Worm (Caenorhabditis elegans) whole organism, L1 larva: ENCODE data around the gene E01G4.3.

ENCODE experiments used
- C04F5.9 ChIP-seq: sonication (generic microtip); optimal IDR thresholded peaks from 2 replicates; lab custom pipeline; 2016; ENCODE audit warnings: missing genetic modification characterization, missing compliant biosample characterization
- C16A3.4 ChIP-seq: fragments of 150-350 bp; optimal IDR thresholded peaks from 2 replicates; lab custom pipeline; 2014; ENCODE audit warnings: missing biosample characterization, missing genetic modification characterization
- F16B12.6 ChIP-seq: fragments of 150-350 bp; optimal IDR thresholded peaks from 2 replicates; lab custom pipeline; 2014; ENCODE audit warnings: missing biosample characterization, missing genetic modification characterization
- Y116A8C.19 ChIP-seq: sonication (generic microtip); optimal IDR thresholded peaks from 2 replicates; lab custom pipeline; 2016; ENCODE audit warnings: missing compliant biosample characterization, missing genetic modification characterization, borderline replicate concordance
- alr-1 ChIP-seq: fragments of 200-800 bp; sonication (Bioruptor generic); optimal IDR thresholded peaks from 2 replicates; lab custom pipeline; 2018; ENCODE audit warnings: borderline replicate concordance, mild to moderate bottlenecking, missing genetic modification characterization, missing compliant biosample characterization
- ama-1 ChIP-seq: fragments of 150-350 bp; optimal IDR thresholded peaks from 2 replicates; lab custom pipeline; 2014
- blmp-1 ChIP-seq: fragments of 150-350 bp; optimal IDR thresholded peaks from 2 replicates; lab custom pipeline; 2014; ENCODE audit warnings: missing biosample characterization, missing genetic modification characterization
- ceh-63 ChIP-seq: fragments of 200-800 bp; sonication (Bioruptor generic); optimal IDR thresholded peaks from 2 replicates; lab custom pipeline; 2018; ENCODE audit warnings: mild to moderate bottlenecking, missing genetic modification characterization, missing compliant biosample characterization
- ceh-8 ChIP-seq: fragments of 200-800 bp; sonication (Bioruptor generic); optimal IDR thresholded peaks from 2 replicates; lab custom pipeline; 2018; ENCODE audit warnings: mild to moderate bottlenecking, missing genetic modification characterization, moderate library complexity, missing compliant biosample characterization
- ceh-82 ChIP-seq, 3 experiments: fragments of 150-350 bp in 1 of 3; sonication (generic microtip) in 2 of 3; optimal IDR thresholded peaks; 2 replicates each; lab custom pipeline; 2014 to 2017; ENCODE audit warnings: missing biosample characterization in 3 of 3, missing genetic modification characterization in 3 of 3
- ceh-90 ChIP-seq: sonication (generic microtip); optimal IDR thresholded peaks from 2 replicates; lab custom pipeline; 2016; ENCODE audit warnings: missing genetic modification characterization, missing compliant biosample characterization
- ces-1 ChIP-seq: fragments of 150-350 bp; optimal IDR thresholded peaks from 2 replicates; lab custom pipeline; 2014; ENCODE audit warnings: missing biosample characterization, missing genetic modification reagents, missing genetic modification characterization
- dsc-1 ChIP-seq: sonication (generic microtip); optimal IDR thresholded peaks from 2 replicates; lab custom pipeline; 2016; ENCODE audit warnings: mild to moderate bottlenecking, missing genetic modification characterization, missing compliant biosample characterization
- efl-1 ChIP-seq, 4 experiments: fragments of 150-350 bp; optimal IDR thresholded peaks in 3 of 4; peaks in 1 of 4; 1 replicate in 1 of 4; 2 replicates in 3 of 4; lab custom pipeline; 2014; ENCODE audit warnings: missing biosample characterization in 2 of 4, missing genetic modification characterization in 2 of 4, missing genetic modification reagents in 2 of 4
- egl-13 ChIP-seq: sonication (generic microtip); optimal IDR thresholded peaks from 2 replicates; lab custom pipeline; 2016; ENCODE audit warnings: missing genotype, missing genetic modification reagents, missing genetic modification characterization, missing compliant biosample characterization
- egl-27 ChIP-seq, 2 experiments: fragments of 150-350 bp in 1 of 2; sonication (generic microtip); optimal IDR thresholded peaks; 3 replicates each; lab custom pipeline; 2017 to 2018; ENCODE audit warnings: missing biosample characterization in 2 of 2, missing genetic modification characterization in 2 of 2, missing genetic modification reagents in 2 of 2
- fkh-4 ChIP-seq: sonication (generic microtip); optimal IDR thresholded peaks from 2 replicates; lab custom pipeline; 2016; ENCODE audit warnings: missing compliant biosample characterization, missing genetic modification characterization, borderline replicate concordance
- fkh-8 ChIP-seq: sonication (generic microtip); optimal IDR thresholded peaks from 2 replicates; lab custom pipeline; 2016; ENCODE audit warnings: mild to moderate bottlenecking, missing genetic modification characterization, missing compliant biosample characterization
- fos-1 ChIP-seq: fragments of 150-350 bp; optimal IDR thresholded peaks from 2 replicates; lab custom pipeline; 2014; ENCODE audit warnings: missing biosample characterization, missing genetic modification characterization
- grh-1 ChIP-seq: fragments of 200-800 bp; sonication (Bioruptor generic); IDR thresholded peaks from 2 replicates; pipeline ENCODE4 v1.3.6; 2022; ENCODE audit warnings: missing genetic modification reagents, missing genetic modification characterization, missing compliant biosample characterization
- hlh-17 ChIP-seq: fragments of 200-800 bp; sonication (Bioruptor generic); optimal IDR thresholded peaks from 2 replicates; lab custom pipeline; 2018; ENCODE audit warnings: missing genetic modification characterization, mild to moderate bottlenecking, missing compliant biosample characterization, moderate library complexity, borderline replicate concordance
- hpl-2 ChIP-seq: fragments of 150-350 bp; optimal IDR thresholded peaks from 2 replicates; lab custom pipeline; 2014; ENCODE audit warnings: missing biosample characterization, missing genetic modification reagents, missing genetic modification characterization
- isw-1 ChIP-seq: fragments of 200-800 bp; sonication (Bioruptor generic); IDR thresholded peaks from 2 replicates; pipeline ENCODE4 v1.3.6; 2022; ENCODE audit warnings: missing genetic modification characterization, missing compliant biosample characterization
- lin-13 ChIP-seq: fragments of 150-350 bp; optimal IDR thresholded peaks from 2 replicates; lab custom pipeline; 2014; ENCODE audit warnings: missing biosample characterization, missing genetic modification reagents, missing genetic modification characterization
- lin-14 ChIP-seq: fragments of 200-800 bp; sonication (Bioruptor generic); optimal IDR thresholded peaks from 2 replicates; lab custom pipeline; 2018; ENCODE audit warnings: mild to moderate bottlenecking, missing genetic modification characterization, moderate library complexity, missing compliant biosample characterization
- lin-15B ChIP-seq: fragments of 150-350 bp; sonication (generic microtip); optimal IDR thresholded peaks from 3 replicates; lab custom pipeline; 2014; ENCODE audit warnings: missing biosample characterization, missing genetic modification characterization
- lin-39 ChIP-seq: fragments of 150-350 bp; optimal IDR thresholded peaks from 2 replicates; lab custom pipeline; 2014; ENCODE audit warnings: missing biosample characterization, missing genetic modification reagents, missing genetic modification characterization
- lir-3 ChIP-seq: sonication (generic microtip); optimal IDR thresholded peaks from 2 replicates; lab custom pipeline; 2016; ENCODE audit warnings: mild to moderate bottlenecking, missing genetic modification characterization, moderate library complexity, missing compliant biosample characterization; ENCODE audit not compliant: poor library complexity
- mab-9 ChIP-seq: fragments of 200-800 bp; sonication (Bioruptor generic); IDR thresholded peaks from 2 replicates; pipeline ENCODE4 v1.3.6; 2022; ENCODE audit warnings: missing genetic modification reagents, missing genetic modification characterization, missing compliant biosample characterization
- mep-1 ChIP-seq: fragments of 150-350 bp; optimal IDR thresholded peaks from 2 replicates; lab custom pipeline; 2014; ENCODE audit warnings: missing biosample characterization, missing genetic modification characterization
- nhr-12 ChIP-seq: sonication (generic microtip); optimal IDR thresholded peaks from 2 replicates; lab custom pipeline; 2017; ENCODE audit warnings: missing biosample characterization, missing genetic modification characterization
- nhr-19 ChIP-seq: fragments of 200-800 bp; sonication (Bioruptor generic); conservative IDR thresholded peaks from 2 replicates; pipeline ENCODE4 v1.3.6; 2022; ENCODE audit warnings: missing genetic modification characterization, missing compliant biosample characterization
- nhr-20 ChIP-seq: sonication (generic microtip); optimal IDR thresholded peaks from 2 replicates; lab custom pipeline; 2016; ENCODE audit warnings: mild to moderate bottlenecking, missing genetic modification characterization, missing compliant biosample characterization
- nhr-28 ChIP-seq: fragments of 150-350 bp; optimal IDR thresholded peaks from 2 replicates; lab custom pipeline; 2014; ENCODE audit warnings: missing biosample characterization, missing genetic modification characterization
- nhr-47 ChIP-seq: sonication (generic microtip); optimal IDR thresholded peaks from 2 replicates; lab custom pipeline; 2016; ENCODE audit warnings: mild to moderate bottlenecking, missing genetic modification characterization, moderate library complexity, missing compliant biosample characterization
- nhr-76 ChIP-seq: sonication (generic microtip); optimal IDR thresholded peaks from 2 replicates; lab custom pipeline; 2017; ENCODE audit warnings: missing biosample characterization, missing genetic modification characterization
- nhr-84 ChIP-seq: sonication (generic microtip); optimal IDR thresholded peaks from 2 replicates; lab custom pipeline; 2017; ENCODE audit warnings: missing biosample characterization, missing genetic modification characterization
- nhr-85 ChIP-seq: sonication (generic microtip); peaks from one replicate; lab custom pipeline; 2016; ENCODE audit warnings: missing genetic modification characterization, inconsistent platforms, missing compliant biosample characterization
- skn-1 ChIP-seq: fragments of 150-350 bp; optimal IDR thresholded peaks from 2 replicates; lab custom pipeline; 2014; ENCODE audit warnings: missing biosample characterization, missing genetic modification characterization
- snpc-4 ChIP-seq: fragments of 150-350 bp; optimal IDR thresholded peaks from 2 replicates; lab custom pipeline; 2014; ENCODE audit warnings: missing biosample characterization, missing genetic modification characterization
- swsn-7 ChIP-seq: sonication (generic microtip); optimal IDR thresholded peaks from 2 replicates; lab custom pipeline; 2016; ENCODE audit warnings: missing genetic modification characterization, missing compliant biosample characterization
- tbx-2 ChIP-seq: sonication (generic microtip); optimal IDR thresholded peaks from 2 replicates; lab custom pipeline; 2016; ENCODE audit warnings: missing genetic modification characterization, missing compliant biosample characterization
- unc-30 ChIP-seq: sonication (generic microtip); optimal IDR thresholded peaks from 2 replicates; lab custom pipeline; 2017; ENCODE audit warnings: missing biosample characterization, missing genetic modification characterization
- unc-86 ChIP-seq: sonication (generic microtip); optimal IDR thresholded peaks from 2 replicates; lab custom pipeline; 2016; ENCODE audit warnings: missing genetic modification characterization, missing compliant biosample characterization
- unc-98 ChIP-seq: fragments of 200-800 bp; sonication (Bioruptor generic); IDR thresholded peaks from 2 replicates; pipeline ENCODE4 v1.3.6; 2022; ENCODE audit warnings: missing genetic modification characterization, missing compliant biosample characterization
- xbp-1 ChIP-seq: sonication (generic microtip); optimal IDR thresholded peaks from 2 replicates; lab custom pipeline; 2016; ENCODE audit warnings: missing genetic modification characterization, missing compliant biosample characterization
- zag-1 ChIP-seq: fragments of 150-350 bp; optimal IDR thresholded peaks from 2 replicates; lab custom pipeline; 2014; ENCODE audit warnings: missing biosample characterization, missing genetic modification characterization
- zip-4 ChIP-seq: fragments of 200-800 bp; sonication (Bioruptor generic); optimal IDR thresholded peaks from 2 replicates; lab custom pipeline; 2018; ENCODE audit warnings: mild to moderate bottlenecking, missing genetic modification characterization, moderate library complexity, missing compliant biosample characterization
- ztf-11 ChIP-seq, 2 experiments: sonication (generic microtip); optimal IDR thresholded peaks; 2 replicates each; lab custom pipeline; 2016 to 2017; ENCODE audit warnings: missing genetic modification characterization in 2 of 2, missing biosample characterization in 1 of 2, missing compliant biosample characterization in 1 of 2
- ztf-4 ChIP-seq: fragments of 150-350 bp; optimal IDR thresholded peaks from 2 replicates; lab custom pipeline; 2014; ENCODE audit warnings: missing biosample characterization, missing genetic modification characterization

Gene E01G4.3

DNA sequence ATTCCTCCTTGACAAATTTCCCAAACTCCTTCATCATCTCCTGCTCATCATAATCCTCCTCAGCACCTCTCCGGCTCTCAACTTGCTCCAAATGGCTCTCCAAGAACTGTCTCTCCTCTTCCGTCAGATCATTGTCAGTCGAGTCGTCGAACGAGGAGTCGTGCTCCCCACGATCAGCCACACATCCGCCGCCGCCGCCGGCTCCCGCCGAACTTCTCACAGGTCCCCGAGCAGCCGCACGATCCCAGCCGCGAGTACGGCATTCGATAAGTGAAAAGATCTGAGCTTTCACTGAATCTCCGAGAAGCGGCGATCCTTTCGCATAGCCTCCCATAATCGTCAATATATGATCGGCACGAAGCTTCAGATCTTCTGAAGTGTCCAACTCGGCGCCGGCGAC is 18.1 kb downstream of the E01G4.3 start:
- TF ChIP-seq lin-13 (no peak), lin-14 (no peak), blmp-1 (no peak), swsn-7 (no peak), snpc-4 (no peak), ceh-82 (tag; optimal IDR thresholded peaks at IDR 0.05; lab: Kevin White, UChicago) (no peak), nhr-20 (tag; lab: Kevin White, UChicago) (no peak), nhr-84 (tag; lab: Kevin White, UChicago) (no peak), lin-15B (tag; lab: Kevin White, UChicago) (no peak), zag-1 (tag; lab: Kevin White, UChicago) (no peak), hpl-2 (GFP tag; lab: Kevin White, UChicago) (no peak), isw-1 (GFP tag; lab: Robert Waterston, UW) (no peak), efl-1 (optimal IDR thresholded peaks at IDR 0.05; lab: Kevin White, UChicago) (no peak), efl-1 (GFP tag; optimal IDR thresholded peaks at IDR 0.05 in 1 of 2; lab: Kevin White, UChicago) (no peak), ceh-90 (tag; lab: Kevin White, UChicago) (no peak), grh-1 (GFP tag; lab: Robert Waterston, UW) (no peak), nhr-12 (no peak), unc-98 (GFP tag; lab: Robert Waterston, UW) (no peak)

DNA sequence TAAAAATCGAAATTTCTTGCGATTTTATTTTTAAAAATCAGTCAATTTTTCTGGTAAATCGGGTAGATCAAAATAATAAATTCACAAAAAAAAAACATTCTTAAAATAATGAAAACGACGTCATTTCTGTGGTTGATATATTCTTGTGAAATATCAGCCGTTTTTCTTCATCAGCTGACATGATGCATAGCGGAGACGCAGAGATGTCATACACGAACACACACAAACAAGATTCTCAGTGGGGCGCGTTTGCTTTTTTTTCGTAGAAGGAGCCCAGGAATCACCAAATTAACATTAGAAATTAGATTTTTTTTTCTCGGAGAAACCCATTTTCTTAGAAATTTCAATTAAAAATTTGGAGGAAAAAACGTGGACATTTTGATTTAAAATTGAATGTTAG is 21.7 kb downstream of the E01G4.3 start:
- TF ChIP-seq nhr-19 (GFP tag; lab: Robert Waterston, UW) (peak; percentile 86), alr-1 (no peak), C16A3.4 (tag; lab: Kevin White, UChicago) (peak; percentile 89), nhr-85 (tag; lab: Kevin White, UChicago) (peak; percentile 86), nhr-84 (tag; lab: Kevin White, UChicago) (no peak), skn-1 (peak; percentile 93), ceh-90 (tag; lab: Kevin White, UChicago) (no peak), ceh-82 (tag; optimal IDR thresholded peaks at IDR 0.05; lab: Kevin White, UChicago) (peak; percentile 33 to 90 (median 62)), nhr-47 (tag; lab: Kevin White, UChicago) (peak; percentile 88), unc-98 (GFP tag; lab: Robert Waterston, UW) (no peak), Y116A8C.19 (tag; lab: Kevin White, UChicago) (no peak), F16B12.6 (tag; lab: Kevin White, UChicago) (peak; percentile 75), xbp-1 (peak; percentile 78), efl-1 (optimal IDR thresholded peaks at IDR 0.05; lab: Kevin White, UChicago) (peak; percentile 85 to 88), efl-1 (GFP tag; optimal IDR thresholded peaks at IDR 0.05 in 1 of 2; lab: Kevin White, UChicago) (peak; percentile 78 to 97), unc-86 (peak; percentile 83), unc-30 (no peak), fkh-4 (tag; lab: Kevin White, UChicago) (no peak), egl-27 (tag; optimal IDR thresholded peaks at IDR 0.05; lab: Kevin White, UChicago) (no peak), tbx-2 (peak; percentile 80), dsc-1 (tag; lab: Kevin White, UChicago) (peak; percentile 72), C04F5.9 (tag; lab: Kevin White, UChicago) (peak; percentile 6), ztf-4 (tag; lab: Kevin White, UChicago) (peak; percentile 46), nhr-20 (tag; lab: Kevin White, UChicago) (peak; percentile 91), lin-13 (peak; percentile 92), ama-1 (lab: Kevin White, UChicago) (peak; percentile 44), ztf-11 (tag; optimal IDR thresholded peaks at IDR 0.05; lab: Kevin White, UChicago) (no peak), fos-1 (tag; lab: Kevin White, UChicago) (peak; percentile 81), zip-4 (GFP tag; lab: Kevin White, UChicago) (no peak), mab-9 (GFP tag; lab: Robert Waterston, UW) (no peak), nhr-12 (no peak), lin-39 (peak; percentile 15), lir-3 (tag; lab: Kevin White, UChicago) (no peak), egl-13 (tag; lab: Kevin White, UChicago) (no peak), fkh-8 (tag; lab: Kevin White, UChicago) (peak; percentile 97), hlh-17 (GFP tag; lab: Kevin White, UChicago) (no peak), blmp-1 (peak; percentile 71), ceh-8 (GFP tag; lab: Kevin White, UChicago) (no peak), nhr-28 (no peak), mep-1 (peak; percentile 96), ces-1 (GFP tag; lab: Kevin White, UChicago) (no peak), ceh-63 (no peak), nhr-76 (tag; lab: Kevin White, UChicago) (no peak)
